Worm (Caenorhabditis elegans): ENCODE data around the gene C12D12.1.

C12D12.1 gene

DNA sequence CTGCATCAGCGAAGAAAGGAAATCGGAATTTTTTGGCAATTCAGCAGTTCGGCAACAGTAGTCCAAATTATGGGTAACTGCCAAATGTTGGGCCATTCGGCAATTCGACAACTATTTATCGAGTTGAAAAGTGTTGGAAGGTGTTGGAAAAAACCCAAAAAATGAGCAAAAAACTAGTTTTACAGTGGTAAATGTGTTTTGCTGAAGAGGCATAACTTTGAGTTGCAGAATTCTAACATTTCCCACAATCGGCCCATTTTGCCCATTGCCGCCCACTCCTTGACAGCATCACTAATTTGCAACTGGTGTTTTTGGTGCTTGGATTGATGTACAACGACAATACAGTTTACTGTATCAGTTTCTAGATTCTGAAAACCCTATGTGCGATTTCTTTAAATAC, 54.6 kb downstream of the C12D12.1 start:
- TF ChIP-seq mls-2 (tag; optimal IDR thresholded peaks at IDR 0.05) (no peak), elt-3 (tag; optimal IDR thresholded peaks at IDR 0.05) (no peak), ceh-43 (GFP tag; optimal IDR thresholded peaks at IDR 0.05) (no peak), nhr-76 (tag; optimal IDR thresholded peaks at IDR 0.05) (no peak), elt-1 (tag; optimal IDR thresholded peaks at IDR 0.05; ENCODE audit: borderline replicate concordance, insufficient read depth) (no peak), ceh-83 (GFP tag; optimal IDR thresholded peaks at IDR 0.05) (no peak), ces-1 (GFP tag; optimal IDR thresholded peaks at IDR 0.05) (no peak), lsy-2 (tag; optimal IDR thresholded peaks at IDR 0.05) (no peak), ham-2 (GFP tag; optimal IDR thresholded peaks at IDR 0.05) (no peak), unc-39 (tag; optimal IDR thresholded peaks at IDR 0.05) (no peak), unc-62 (GFP tag; optimal IDR thresholded peaks at IDR 0.05) (no peak), ceh-39 (tag; optimal IDR thresholded peaks at IDR 0.05) (no peak), snpc-4 (tag; optimal IDR thresholded peaks at IDR 0.05) (no peak), sem-2 (GFP tag; optimal IDR thresholded peaks at IDR 0.05) (no peak)

DNA sequence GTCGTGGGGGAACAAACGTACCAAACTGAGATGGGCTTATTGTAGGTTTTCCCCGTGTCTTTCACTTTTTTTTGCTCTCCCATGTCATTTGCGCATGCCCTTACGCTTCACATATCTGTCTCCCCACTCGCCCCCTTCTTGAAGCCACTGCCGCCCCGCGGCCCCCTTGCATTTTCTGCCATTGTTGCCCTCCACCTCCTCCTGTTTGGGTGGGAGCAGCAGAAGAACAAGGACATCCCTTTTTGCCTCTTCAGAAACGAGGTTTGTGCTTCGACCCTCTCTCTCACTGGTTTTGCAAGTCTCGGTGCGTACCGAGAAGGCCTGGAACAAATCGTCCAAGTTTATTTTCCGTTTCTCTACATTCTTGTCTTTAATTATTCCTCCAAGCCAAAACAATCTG, 55.1 kb downstream of the C12D12.1 start:
- no peak for TF ChIP-seq unc-120 (tag; optimal IDR thresholded peaks at IDR 0.05; ENCODE audit: poor library complexity, severe bottlenecking)
- no peak for TF ChIP-seq elt-3 (tag; optimal IDR thresholded peaks at IDR 0.05)
- TF ChIP-seq mls-2 (tag; optimal IDR thresholded peaks at IDR 0.05) = no peak
- TF ChIP-seq unc-39 (tag; optimal IDR thresholded peaks at IDR 0.05) = no peak
- TF ChIP-seq lsy-2 (tag; optimal IDR thresholded peaks at IDR 0.05) = no peak
- no peak for TF ChIP-seq pha-4 (tag; optimal IDR thresholded peaks at IDR 0.05)
- TF ChIP-seq ztf-11 (tag; optimal IDR thresholded peaks at IDR 0.05) = no peak
- TF ChIP-seq sem-2 (GFP tag; optimal IDR thresholded peaks at IDR 0.05) = no peak
- no peak for TF ChIP-seq nhr-2 (tag; optimal IDR thresholded peaks at IDR 0.05)
- TF ChIP-seq elt-1 (tag; optimal IDR thresholded peaks at IDR 0.05; ENCODE audit: borderline replicate concordance, insufficient read depth) = no peak
- TF ChIP-seq mep-1 (tag; optimal IDR thresholded peaks at IDR 0.05) = no peak
- no peak for TF ChIP-seq lin-32 (GFP tag; optimal IDR thresholded peaks at IDR 0.05)
- TF ChIP-seq tbx-8 (GFP tag; optimal IDR thresholded peaks at IDR 0.05) = no peak
- no peak for TF ChIP-seq M03D4.4 (tag; optimal IDR thresholded peaks at IDR 0.05)
- TF ChIP-seq unc-62 (GFP tag; optimal IDR thresholded peaks at IDR 0.05) = no peak

All from whole organism, mixed stage, embryonic.